Fruit fly (Drosophila melanogaster) whole organism, embryonic: Measurements from ENCODE around the gene Eip63E.

ENCODE experiments used
- Bteb2 ChIP-seq: fragments of 200-800 bp; sonication (Bioruptor generic); optimal IDR thresholded peaks from 2 replicates; lab custom pipeline; 2016; ENCODE audit warnings: missing biosample characterization, missing genetic modification characterization
- CG12071 ChIP-seq: fragments of 200-800 bp; sonication (Bioruptor generic); optimal IDR thresholded peaks from 3 replicates; lab custom pipeline; 2018; ENCODE audit warnings: missing biosample characterization, mild to moderate bottlenecking, missing genetic modification characterization
- CG14860 ChIP-seq: fragments of 200-800 bp; sonication (Bioruptor generic); IDR thresholded peaks from 3 replicates; pipeline ENCODE4 v1.3.6; 2022; ENCODE audit warnings: missing biosample characterization, missing genetic modification characterization; ENCODE audit not compliant: partially characterized antibody
- CG1602 ChIP-seq: fragments of 200-800 bp; sonication (Bioruptor generic); optimal IDR thresholded peaks from 3 replicates; lab custom pipeline; 2016; ENCODE audit warnings: missing biosample characterization, missing genetic modification characterization
- CG17359 ChIP-seq: fragments of 200-800 bp; sonication (Bioruptor generic); optimal IDR thresholded peaks from 3 replicates; lab custom pipeline; 2018; ENCODE audit warnings: missing biosample characterization, mild to moderate bottlenecking, missing genetic modification characterization, moderate library complexity
- CG18262 ChIP-seq: fragments of 200-800 bp; optimal IDR thresholded peaks from 3 replicates; lab custom pipeline; 2019; ENCODE audit warnings: missing biosample characterization, mild to moderate bottlenecking, missing genetic modification characterization, moderate library complexity
- CG2120 ChIP-seq: fragments of 200-800 bp; sonication (Bioruptor generic); optimal IDR thresholded peaks from 3 replicates; lab custom pipeline; 2016; ENCODE audit warnings: missing biosample characterization, missing genetic modification characterization
- CG2199 ChIP-seq: fragments of 200-800 bp; sonication (Bioruptor generic); IDR thresholded peaks from 3 replicates; pipeline ENCODE4 v1.3.6; 2022; ENCODE audit warnings: missing biosample characterization, missing genetic modification characterization
- CG2678 ChIP-seq: fragments of 200-800 bp; sonication (Bioruptor generic); optimal IDR thresholded peaks from 3 replicates; lab custom pipeline; 2019; ENCODE audit warnings: missing biosample characterization, mild to moderate bottlenecking, missing genetic modification characterization, moderate library complexity
- CG31441 ChIP-seq: fragments of 200-800 bp; sonication (Bioruptor generic); IDR thresholded peaks from 2 replicates; pipeline ENCODE4 v1.3.6; 2022; ENCODE audit warnings: missing biosample characterization, missing genetic modification characterization
- CG3163 ChIP-seq: fragments of 200-800 bp; sonication (Bioruptor generic); optimal IDR thresholded peaks from 3 replicates; lab custom pipeline; 2016; ENCODE audit warnings: missing biosample characterization, missing genetic modification characterization
- CG32772 ChIP-seq: fragments of 200-800 bp; sonication (Bioruptor generic); IDR thresholded peaks from 2 replicates; pipeline ENCODE4 v1.3.6; 2022; ENCODE audit warnings: missing biosample characterization, missing genetic modification characterization
- CG34224 ChIP-seq: fragments of 200-800 bp; sonication (Bioruptor generic); IDR thresholded peaks from 3 replicates; pipeline ENCODE4 v1.3.6; 2022; ENCODE audit warnings: missing biosample characterization, missing genetic modification characterization; ENCODE audit not compliant: partially characterized antibody
- CG42726 ChIP-seq: fragments of 200-800 bp; sonication (Bioruptor generic); IDR thresholded peaks from 2 replicates; pipeline ENCODE4 v1.3.6; 2022; ENCODE audit warnings: missing biosample characterization, missing genetic modification characterization; ENCODE audit not compliant: partially characterized antibody
- CG4282 ChIP-seq: fragments of 200-800 bp; sonication (Bioruptor generic); optimal IDR thresholded peaks from 2 replicates; lab custom pipeline; 2016; ENCODE audit warnings: missing biosample characterization, missing genetic modification characterization
- CG5245 ChIP-seq: fragments of 200-800 bp; sonication (Bioruptor generic); optimal IDR thresholded peaks from 3 replicates; lab custom pipeline; 2016; ENCODE audit warnings: missing biosample characterization, missing genetic modification characterization
- CG6683 ChIP-seq: fragments of 200-800 bp; sonication (Bioruptor generic); optimal IDR thresholded peaks from 2 replicates; lab custom pipeline; 2017; ENCODE audit warnings: missing biosample characterization, mild to moderate bottlenecking, missing genetic modification characterization, missing genetic modification reagents
- CG7839 ChIP-seq: fragments of 200-800 bp; sonication (Bioruptor generic); optimal IDR thresholded peaks from 3 replicates; lab custom pipeline; 2018; ENCODE audit warnings: missing biosample characterization, mild to moderate bottlenecking, missing genetic modification characterization, moderate library complexity
- CG7928 ChIP-seq: fragments of 200-800 bp; sonication (Bioruptor generic); optimal IDR thresholded peaks from 2 replicates; lab custom pipeline; 2017; ENCODE audit warnings: missing biosample characterization, mild to moderate bottlenecking, missing genetic modification characterization
- CG8478 ChIP-seq: fragments of >200 bp; optimal IDR thresholded peaks from 2 replicates; lab custom pipeline; 2018
- CG8765 ChIP-seq: fragments of 200-800 bp; sonication (Bioruptor generic); IDR thresholded peaks from 2 replicates; pipeline ENCODE4 v1.3.6; 2022; ENCODE audit warnings: missing biosample characterization, missing genetic modification characterization
- CoRest ChIP-seq: fragments of 200-800 bp; sonication (Bioruptor generic); optimal IDR thresholded peaks from 3 replicates; lab custom pipeline; 2018; ENCODE audit warnings: missing biosample characterization, mild to moderate bottlenecking, missing genetic modification characterization, moderate library complexity
- D ChIP-seq, 2 experiments: fragments of 200-800 bp in 1 of 2; fragments of >200 bp in 1 of 2; sonication (Bioruptor generic) in 1 of 2; optimal IDR thresholded peaks; 2 replicates in 1 of 2; 3 replicates in 1 of 2; lab custom pipeline; 2017; ENCODE audit warnings: mild to moderate bottlenecking in 1 of 2, missing biosample characterization in 1 of 2, missing genetic modification characterization in 1 of 2, missing genetic modification reagents in 1 of 2
- Gug ChIP-seq: fragments of 200-800 bp; sonication (Bioruptor generic); IDR thresholded peaks from 4 replicates; pipeline ENCODE4 v1.3.6; 2022; ENCODE audit warnings: missing biosample characterization, missing genetic modification characterization
- HHEX ChIP-seq: fragments of 200-800 bp; sonication (Bioruptor generic); optimal IDR thresholded peaks from 3 replicates; lab custom pipeline; 2017; ENCODE audit warnings: missing biosample characterization, mild to moderate bottlenecking, missing genetic modification characterization, missing genetic modification reagents
- Hr51 ChIP-seq, 2 experiments: fragments of 200-800 bp; sonication (Bioruptor generic); optimal IDR thresholded peaks; 2 replicates in 1 of 2; 3 replicates in 1 of 2; lab custom pipeline; 2016 to 2018; ENCODE audit warnings: missing biosample characterization in 2 of 2, missing genetic modification characterization in 2 of 2, mild to moderate bottlenecking in 1 of 2, moderate library complexity in 1 of 2
- Meics ChIP-seq: fragments of 200-800 bp; sonication (Bioruptor generic); optimal IDR thresholded peaks from 2 replicates; lab custom pipeline; 2017; ENCODE audit warnings: missing biosample characterization, mild to moderate bottlenecking, missing genetic modification characterization
- NFAT ChIP-seq: fragments of 200-800 bp; sonication (Bioruptor generic); IDR thresholded peaks from 2 replicates; pipeline ENCODE4 v1.3.6; 2022; ENCODE audit warnings: missing biosample characterization, missing genetic modification characterization
- PHDP ChIP-seq: fragments of 200-800 bp; sonication (Bioruptor generic); optimal IDR thresholded peaks from 3 replicates; lab custom pipeline; 2018; ENCODE audit warnings: missing biosample characterization, mild to moderate bottlenecking, missing genetic modification characterization, moderate library complexity
- bcd ChIP-seq: fragments of 200-800 bp; sonication (Bioruptor generic); optimal IDR thresholded peaks from 2 replicates; lab custom pipeline; 2017; ENCODE audit warnings: missing biosample characterization, mild to moderate bottlenecking, missing genetic modification characterization
- bsh ChIP-seq, 2 experiments: fragments of 200-800 bp; sonication (Bioruptor generic); optimal IDR thresholded peaks; 2 replicates each; lab custom pipeline; 2017 to 2018; ENCODE audit warnings: mild to moderate bottlenecking in 2 of 2, missing biosample characterization in 2 of 2, missing genetic modification characterization in 2 of 2, moderate library complexity in 1 of 2
- cato ChIP-seq: fragments of 200-800 bp; sonication (Bioruptor generic); optimal IDR thresholded peaks from 2 replicates; lab custom pipeline; 2016; ENCODE audit warnings: missing biosample characterization, missing genetic modification characterization, borderline replicate concordance
- crp ChIP-seq, 2 experiments: fragments of 200-800 bp; sonication (Bioruptor generic); optimal IDR thresholded peaks; 2 replicates in 1 of 2; 3 replicates in 1 of 2; lab custom pipeline; 2017; ENCODE audit warnings: missing biosample characterization in 2 of 2, missing genetic modification characterization in 2 of 2, mild to moderate bottlenecking in 1 of 2, moderate library complexity in 1 of 2
- dm ChIP-seq: fragments of 200-800 bp; sonication (Bioruptor generic); optimal IDR thresholded peaks from 3 replicates; lab custom pipeline; 2016; ENCODE audit warnings: missing biosample characterization, missing genetic modification characterization
- dmrt99B ChIP-seq: fragments of 200-800 bp; sonication (Bioruptor generic); optimal IDR thresholded peaks from 2 replicates; lab custom pipeline; 2018; ENCODE audit warnings: missing biosample characterization, mild to moderate bottlenecking, missing genetic modification characterization, moderate library complexity
- eyg ChIP-seq: fragments of 200-800 bp; sonication (Bioruptor generic); optimal IDR thresholded peaks from 3 replicates; lab custom pipeline; 2016; ENCODE audit warnings: missing biosample characterization, missing genetic modification characterization
- gem ChIP-seq: fragments of 200-800 bp; sonication (Bioruptor generic); optimal IDR thresholded peaks from 2 replicates; lab custom pipeline; 2019; ENCODE audit warnings: missing biosample characterization, mild to moderate bottlenecking, missing genetic modification characterization, moderate library complexity
- hbn ChIP-seq: fragments of 200-800 bp; sonication (Bioruptor generic); IDR thresholded peaks from 2 replicates; pipeline ENCODE4 v1.3.6; 2022; ENCODE audit warnings: missing biosample characterization, missing genetic modification characterization; ENCODE audit not compliant: partially characterized antibody
- nau ChIP-seq: fragments of 200-800 bp; sonication (Bioruptor generic); optimal IDR thresholded peaks from 3 replicates; lab custom pipeline; 2017; ENCODE audit warnings: missing biosample characterization, mild to moderate bottlenecking, missing genetic modification characterization, missing genetic modification reagents
- peb ChIP-seq: fragments of 200-800 bp; sonication (Bioruptor generic); IDR thresholded peaks from 2 replicates; pipeline ENCODE4 v1.3.6; 2022; ENCODE audit warnings: missing biosample characterization, missing genetic modification characterization
- row ChIP-seq: fragments of 200-800 bp; sonication (Bioruptor generic); IDR thresholded peaks from 3 replicates; pipeline ENCODE4 v1.3.6; 2022; ENCODE audit warnings: missing biosample characterization, missing genetic modification characterization
- schlank ChIP-seq: fragments of 200-800 bp; sonication (Bioruptor generic); optimal IDR thresholded peaks from 2 replicates; lab custom pipeline; 2018; ENCODE audit warnings: missing biosample characterization, mild to moderate bottlenecking, missing genetic modification characterization
- shn ChIP-seq: fragments of 200-800 bp; sonication (Bioruptor generic); optimal IDR thresholded peaks from 3 replicates; lab custom pipeline; 2016; ENCODE audit warnings: missing biosample characterization, missing genetic modification characterization
- slbo ChIP-seq: fragments of 200-800 bp; sonication (Bioruptor generic); IDR thresholded peaks from 2 replicates; pipeline ENCODE4 v1.3.6; 2022; ENCODE audit warnings: missing biosample characterization, missing genetic modification characterization
- sqz ChIP-seq: fragments of 200-800 bp; sonication (Bioruptor generic); optimal IDR thresholded peaks from 3 replicates; lab custom pipeline; 2018; ENCODE audit warnings: missing biosample characterization, mild to moderate bottlenecking, missing genetic modification characterization
- tll ChIP-seq, 2 experiments: fragments of 200-800 bp in 1 of 2; fragments of >200 bp in 1 of 2; sonication (Bioruptor generic) in 1 of 2; optimal IDR thresholded peaks; 2 replicates each; lab custom pipeline; 2017 to 2019; ENCODE audit warnings: missing biosample characterization in 2 of 2, missing genetic modification characterization in 2 of 2, mild to moderate bottlenecking in 1 of 2, moderate library complexity in 1 of 2
- tx ChIP-seq: fragments of 200-800 bp; sonication (Bioruptor generic); optimal IDR thresholded peaks from 2 replicates; lab custom pipeline; 2016; ENCODE audit warnings: missing biosample characterization, missing genetic modification characterization
- vvl ChIP-seq: fragments of 200-800 bp; sonication (Bioruptor generic); IDR thresholded peaks from 2 replicates; pipeline ENCODE4 v1.3.6; 2022; ENCODE audit warnings: missing biosample characterization, missing genetic modification characterization
- wdn ChIP-seq: fragments of 200-800 bp; sonication (Bioruptor generic); IDR thresholded peaks from 2 replicates; pipeline ENCODE4 v1.3.6; 2022; ENCODE audit warnings: missing biosample characterization, missing genetic modification characterization

The Eip63E gene

DNA sequence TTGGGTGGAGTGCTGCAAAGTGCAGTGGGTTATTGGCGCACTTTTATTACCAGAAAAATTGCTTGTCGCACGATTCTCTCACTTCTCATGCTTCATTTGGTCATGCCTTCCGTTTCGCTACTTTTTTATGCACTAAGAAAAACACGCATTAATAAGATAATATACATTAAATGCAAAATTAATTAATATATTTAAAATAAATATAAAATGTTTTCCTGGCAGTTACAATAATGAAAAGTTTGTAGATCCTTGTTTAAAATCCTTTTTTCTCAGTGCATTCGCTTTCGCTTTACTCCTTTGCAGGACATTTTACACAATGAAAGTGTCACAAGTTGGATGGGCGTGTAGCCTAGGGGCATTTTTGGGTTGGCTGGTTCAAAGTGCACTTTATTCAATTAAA is 15.8 kb downstream of the Eip63E start (continued):
- no peak for TF ChIP-seq hbn (GFP tag; lab: Robert Waterston, UW)
- TF ChIP-seq bsh (GFP tag; optimal IDR thresholded peaks at IDR 0.05; lab: Kevin White, UChicago) = peak in 1 of 2 experiments; percentile 32
- no peak for TF ChIP-seq CG32772 (GFP tag; lab: Robert Waterston, UW)
- no peak for TF ChIP-seq NFAT (GFP tag; lab: Robert Waterston, UW)
- TF ChIP-seq dm = no peak
- no peak for TF ChIP-seq CG7928 (GFP tag; lab: Kevin White, UChicago)
- no peak for TF ChIP-seq Bteb2 (GFP tag; lab: Kevin White, UChicago)
- TF ChIP-seq CG2678 (tag; lab: Kevin White, UChicago) = peak; percentile 15
- TF ChIP-seq dmrt99B = peak; percentile 9
- TF ChIP-seq CG3163 (GFP tag; lab: Kevin White, UChicago) = no peak
- 0 out of 2 replicates have a peak, but pooled peaks have one; percentile 14 for TF ChIP-seq CG8765 (GFP tag; lab: Robert Waterston, UW)
- no peak for TF ChIP-seq CG14860 (GFP tag; lab: Robert Waterston, UW)
- no peak for TF ChIP-seq CG2120 (GFP tag; lab: Kevin White, UChicago)
- peak; percentile 8 for TF ChIP-seq CG17359 (tag; lab: Kevin White, UChicago)
- TF ChIP-seq CG42726 (GFP tag; lab: Robert Waterston, UW) = no peak
- TF ChIP-seq schlank (tag; lab: Kevin White, UChicago) = no peak
- TF ChIP-seq CoRest (tag; lab: Kevin White, UChicago) = no peak
- peak; percentile 4 for TF ChIP-seq CG7839 (tag; lab: Kevin White, UChicago)
- no peak for TF ChIP-seq HHEX (GFP tag; lab: Kevin White, UChicago)
- TF ChIP-seq cato = no peak
- TF ChIP-seq gem (tag; lab: Kevin White, UChicago) = peak; percentile 37
- no peak for TF ChIP-seq CG2199 (GFP tag; lab: Robert Waterston, UW)
- no peak for TF ChIP-seq tll (GFP tag; optimal IDR thresholded peaks at IDR 0.05; lab: Kevin White, UChicago)
- no peak for TF ChIP-seq shn
- no peak for TF ChIP-seq bcd
- no peak for TF ChIP-seq tx (GFP tag; lab: Kevin White, UChicago)
- no peak for TF ChIP-seq CG5245
- no peak for TF ChIP-seq wdn (GFP tag; lab: Robert Waterston, UW)
- TF ChIP-seq crp (GFP tag; optimal IDR thresholded peaks at IDR 0.05; lab: Kevin White, UChicago) = no peak
- TF ChIP-seq slbo (GFP tag; lab: Robert Waterston, UW) = peak; percentile 25; the same call in 1 of the 2 replicates
- TF ChIP-seq Hr51 (GFP tag; optimal IDR thresholded peaks at IDR 0.05; lab: Kevin White, UChicago) = peak in 1 of 2 experiments; percentile 18
- TF ChIP-seq nau (GFP tag; lab: Kevin White, UChicago) = no peak
- no peak for TF ChIP-seq peb (GFP tag; lab: Robert Waterston, UW)
- TF ChIP-seq CG12071 (GFP tag; lab: Kevin White, UChicago) = no peak
- 0 out of 2 replicates have a peak, but pooled peaks have one; percentile 8 for TF ChIP-seq vvl (GFP tag; lab: Robert Waterston, UW)
- peak; percentile 4 for TF ChIP-seq PHDP (tag; lab: Kevin White, UChicago)
- TF ChIP-seq row = 0 out of 3 replicates have a peak, but pooled peaks have one; percentile 10
- no peak for TF ChIP-seq eyg
- no peak for TF ChIP-seq CG1602 (GFP tag; lab: Kevin White, UChicago)
- TF ChIP-seq CG31441 = 0 out of 2 replicates have a peak, but pooled peaks have one; percentile 15
- TF ChIP-seq CG18262 = peak; percentile 1
- no peak for TF ChIP-seq CG34224 (GFP tag; lab: Robert Waterston, UW)
- no peak for TF ChIP-seq D (optimal IDR thresholded peaks at IDR 0.05; lab: Kevin White, UChicago)
- no peak for TF ChIP-seq D (GFP tag; optimal IDR thresholded peaks at IDR 0.05; lab: Kevin White, UChicago)
- TF ChIP-seq sqz (GFP tag; lab: Kevin White, UChicago) = no peak
- TF ChIP-seq CG8478 (lab: Kevin White, UChicago) = no peak
- no peak for TF ChIP-seq Gug (GFP tag; lab: Robert Waterston, UW)
- no peak for TF ChIP-seq CG6683 (GFP tag; lab: Kevin White, UChicago)
- no peak for TF ChIP-seq CG4282 (GFP tag; lab: Kevin White, UChicago)
- TF ChIP-seq Meics = peak; percentile 8
